2 worm cellular contexts compared by ENCODE assay signal in genomic region chrX:5027923-5028592, ce11.
A peak's percentile ranks its signal among the peaks of the same experiment; 100 is the strongest.
TF ChIP-seq lines count a peak whose summit lies in the region.

No protein-coding gene starts in this region.

TF ChIP-seq in whole organism, L2 larva, 48 proteins besides CTCF, POLR2A, EP300 and RAD21 (continued from another document):
- no peak for TF ChIP-seq elt-1 (tag; optimal IDR thresholded peaks at IDR 0.05; lab: Kevin White, UChicago)

TF ChIP-seq in whole organism, L4 larva, 104 proteins besides CTCF, POLR2A, EP300 and RAD21 (continued from another document):
- TF ChIP-seq snpc-1.2 (GFP tag; IDR thresholded peaks at IDR 0.05; lab: Robert Waterston, UW) (no peak), F26F4.8 (GFP tag; conservative IDR thresholded peaks at IDR 0.05; lab: Robert Waterston, UW) (no peak), ama-1 (optimal IDR thresholded peaks at IDR 0.05; lab: Kevin White, UChicago) (no peak), ceh-28 (tag; optimal IDR thresholded peaks at IDR 0.05; lab: Kevin White, UChicago) (no peak), pha-4 (GFP tag; IDR thresholded peaks at IDR 0.05; lab: Robert Waterston, UW) (no peak), pha-4 (tag; optimal IDR thresholded peaks at IDR 0.05; lab: Kevin White, UChicago) (no peak), ztf-11 (tag; optimal IDR thresholded peaks at IDR 0.05; lab: Kevin White, UChicago) (no peak), mes-2 (tag; optimal IDR thresholded peaks at IDR 0.05; lab: Kevin White, UChicago; ENCODE audit: poor library complexity, severe bottlenecking) (no peak), dpl-1 (GFP tag; optimal IDR thresholded peaks at IDR 0.05; lab: Kevin White, UChicago) (no peak), ces-1 (GFP tag; optimal IDR thresholded peaks at IDR 0.05; lab: Kevin White, UChicago) (peak; percentile 78), nhr-77 (tag; optimal IDR thresholded peaks at IDR 0.05; lab: Kevin White, UChicago) (no peak), lin-13 (GFP tag; optimal IDR thresholded peaks at IDR 0.05; lab: Kevin White, UChicago) (no peak)
TF ChIP-seq in whole organism, L4 larva: peak in this region for 5.
